Worm (Caenorhabditis elegans) whole organism, mixed stage, embryonic: ENCODE measurements around the gene F45D3.4.
A peak's percentile ranks its signal among the peaks of the same experiment; 100 is the strongest.

Experiments
- M03D4.4 ChIP-seq: sonication (generic microtip); optimal IDR thresholded peaks from 2 replicates; lab custom pipeline; 2017; ENCODE audit warnings: mild to moderate bottlenecking, missing genetic modification characterization, missing compliant biosample characterization
- bed-3 ChIP-seq: fragments of 200-800 bp; sonication (Bioruptor generic); optimal IDR thresholded peaks from 3 replicates; lab custom pipeline; 2018; ENCODE audit warnings: mild to moderate bottlenecking, missing genetic modification characterization, moderate library complexity, missing compliant biosample characterization
- blmp-1 ChIP-seq: fragments of 150-350 bp; optimal IDR thresholded peaks from 2 replicates; lab custom pipeline; 2014; ENCODE audit warnings: missing biosample characterization, missing genetic modification characterization
- ceh-39 ChIP-seq: fragments of 150-350 bp; optimal IDR thresholded peaks from 2 replicates; lab custom pipeline; 2014; ENCODE audit warnings: missing biosample characterization, missing genetic modification characterization
- ceh-43 ChIP-seq: fragments of 200-800 bp; sonication (Bioruptor generic); optimal IDR thresholded peaks from 2 replicates; lab custom pipeline; 2018; ENCODE audit warnings: mild to moderate bottlenecking, missing genetic modification characterization, moderate library complexity, missing compliant biosample characterization
- ceh-83 ChIP-seq: fragments of 200-800 bp; sonication (Bioruptor generic); optimal IDR thresholded peaks from 2 replicates; lab custom pipeline; 2018; ENCODE audit warnings: mild to moderate bottlenecking, missing genetic modification characterization, missing compliant biosample characterization
- ces-1 ChIP-seq: fragments of 150-350 bp; optimal IDR thresholded peaks from 2 replicates; lab custom pipeline; 2014; ENCODE audit warnings: missing biosample characterization, missing genetic modification reagents, missing genetic modification characterization
- cnd-1 ChIP-seq: fragments of 200-800 bp; sonication (Bioruptor generic); optimal IDR thresholded peaks from 2 replicates; lab custom pipeline; 2018; ENCODE audit warnings: mild to moderate bottlenecking, missing genetic modification characterization, missing compliant biosample characterization
- elt-3 ChIP-seq: fragments of 150-350 bp; optimal IDR thresholded peaks from 2 replicates; lab custom pipeline; 2014; ENCODE audit warnings: missing biosample characterization, missing genetic modification characterization
- ham-2 ChIP-seq: fragments of 200-800 bp; sonication (Bioruptor generic); optimal IDR thresholded peaks from 2 replicates; lab custom pipeline; 2018; ENCODE audit warnings: mild to moderate bottlenecking, missing genetic modification characterization, missing compliant biosample characterization
- hlh-1 ChIP-seq: fragments of 150-350 bp; optimal IDR thresholded peaks from 2 replicates; lab custom pipeline; 2014; ENCODE audit warnings: missing biosample characterization, missing genetic modification reagents, missing genetic modification characterization
- lin-13 ChIP-seq: fragments of 150-350 bp; optimal IDR thresholded peaks from 2 replicates; lab custom pipeline; 2014; ENCODE audit warnings: missing biosample characterization, missing genetic modification characterization
- lin-32 ChIP-seq: fragments of 200-800 bp; sonication (Bioruptor generic); optimal IDR thresholded peaks from 2 replicates; lab custom pipeline; 2018; ENCODE audit warnings: mild to moderate bottlenecking, missing genetic modification characterization, missing compliant biosample characterization
- lsy-2 ChIP-seq: fragments of 150-350 bp; optimal IDR thresholded peaks from 2 replicates; lab custom pipeline; 2014; ENCODE audit warnings: missing biosample characterization, missing genetic modification characterization
- mab-5 ChIP-seq: fragments of 150-350 bp; optimal IDR thresholded peaks from 2 replicates; lab custom pipeline; 2014; ENCODE audit warnings: missing biosample characterization, missing genetic modification characterization
- nhr-12 ChIP-seq: fragments of 150-350 bp; optimal IDR thresholded peaks from 2 replicates; lab custom pipeline; 2014; ENCODE audit warnings: missing biosample characterization, missing genetic modification characterization
- nhr-2 ChIP-seq: fragments of 150-350 bp; optimal IDR thresholded peaks from 2 replicates; lab custom pipeline; 2014; ENCODE audit warnings: missing biosample characterization, missing genetic modification characterization
- nhr-237 ChIP-seq: fragments of 150-350 bp; optimal IDR thresholded peaks from 2 replicates; lab custom pipeline; 2014; ENCODE audit warnings: missing biosample characterization, missing genetic modification characterization
- nhr-28 ChIP-seq: fragments of 150-350 bp; optimal IDR thresholded peaks from 2 replicates; lab custom pipeline; 2014; ENCODE audit warnings: missing biosample characterization, missing genetic modification characterization
- nhr-76 ChIP-seq: sonication (generic microtip); optimal IDR thresholded peaks from 2 replicates; lab custom pipeline; 2017; ENCODE audit warnings: missing biosample characterization, missing genetic modification characterization
- sem-2 ChIP-seq: fragments of 200-800 bp; sonication (Bioruptor generic); optimal IDR thresholded peaks from 2 replicates; lab custom pipeline; 2018; ENCODE audit warnings: mild to moderate bottlenecking, missing genetic modification characterization, missing compliant biosample characterization
- snpc-4 ChIP-seq: fragments of 150-350 bp; optimal IDR thresholded peaks from 2 replicates; lab custom pipeline; 2014; ENCODE audit warnings: missing biosample characterization, missing genetic modification characterization
- sptf-1 ChIP-seq: sonication (generic microtip); optimal IDR thresholded peaks from 2 replicates; lab custom pipeline; 2017; ENCODE audit warnings: mild to moderate bottlenecking, missing genetic modification characterization, moderate library complexity, missing compliant biosample characterization
- tbx-8 ChIP-seq: fragments of 200-800 bp; sonication (Bioruptor generic); optimal IDR thresholded peaks from 2 replicates; lab custom pipeline; 2018; ENCODE audit warnings: mild to moderate bottlenecking, missing genetic modification characterization, moderate library complexity, missing compliant biosample characterization
- unc-120 ChIP-seq: sonication (generic microtip); optimal IDR thresholded peaks from 2 replicates; lab custom pipeline; 2017; ENCODE audit warnings: missing genetic modification characterization, missing compliant biosample characterization; ENCODE audit not compliant: poor library complexity, severe bottlenecking
- unc-62 ChIP-seq: fragments of 150-350 bp; optimal IDR thresholded peaks from 2 replicates; lab custom pipeline; 2014; ENCODE audit warnings: missing biosample characterization, missing genetic modification reagents, missing genetic modification characterization
- zip-8 ChIP-seq: fragments of 150-350 bp; optimal IDR thresholded peaks from 2 replicates; lab custom pipeline; 2014; ENCODE audit warnings: missing biosample characterization, missing genetic modification characterization
- ztf-11 ChIP-seq: fragments of 150-350 bp; optimal IDR thresholded peaks from 2 replicates; lab custom pipeline; 2014; ENCODE audit warnings: missing biosample characterization, missing genetic modification characterization

F45D3.4 gene

DNA sequence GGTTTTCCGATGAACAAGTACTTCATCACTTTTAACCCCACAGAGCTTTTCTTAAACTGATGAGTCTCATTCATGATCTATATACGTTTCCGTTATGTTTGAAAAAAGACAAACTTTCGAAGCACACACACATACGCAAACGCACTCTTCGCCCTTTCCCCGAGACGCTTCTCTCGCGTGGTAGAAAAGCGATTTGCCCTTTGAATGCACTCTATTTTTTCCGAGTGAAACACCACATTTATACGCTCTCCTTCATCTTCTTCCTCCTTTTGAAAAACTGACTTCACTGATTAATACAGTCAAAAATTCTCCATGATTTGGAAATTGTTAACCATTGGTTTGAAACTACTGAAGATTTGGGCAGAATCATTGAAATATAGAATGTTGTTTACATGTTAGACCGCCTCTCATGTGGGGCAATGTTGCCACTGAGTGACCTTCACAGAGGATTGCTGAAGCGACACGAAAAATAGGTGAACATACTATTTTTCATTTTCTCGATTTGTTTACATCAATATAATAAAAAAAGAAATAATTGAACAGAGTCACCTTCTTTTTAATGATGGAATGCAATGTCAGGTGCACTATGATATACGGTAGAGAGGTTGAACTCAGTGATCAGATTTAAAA, 16.5 kb downstream of the F45D3.4 start:
- no peak for TF ChIP-seq lsy-2 (tag; lab: Kevin White, UChicago)
- TF ChIP-seq, all 35 proteins: peak for 0

DNA sequence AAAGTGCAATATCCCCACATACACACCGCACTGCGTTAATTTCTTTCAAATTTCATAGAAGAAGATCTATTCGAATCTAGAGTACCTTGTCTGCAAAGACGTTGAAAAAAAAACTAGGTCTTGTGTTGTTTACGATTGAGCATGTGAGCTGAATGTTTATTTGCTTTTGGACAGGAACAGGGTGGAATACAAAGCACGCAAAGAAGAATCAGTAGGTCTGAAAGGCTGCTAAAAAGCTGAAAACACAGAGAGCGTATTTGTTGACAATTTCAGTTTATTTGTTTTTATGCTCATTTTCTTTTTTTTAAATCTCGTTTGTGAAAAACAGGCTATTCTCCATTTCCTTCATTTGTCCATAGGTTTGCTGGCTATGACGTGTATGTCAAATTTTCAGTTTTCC, 18.1 kb downstream of the F45D3.4 start:
- no peak for TF ChIP-seq sptf-1 (tag; lab: Kevin White, UChicago)
- no peak for TF ChIP-seq bed-3 (GFP tag; lab: Kevin White, UChicago)
- no peak for TF ChIP-seq cnd-1 (tag; lab: Kevin White, UChicago)
- TF ChIP-seq ztf-11 (tag; lab: Kevin White, UChicago): no peak
- TF ChIP-seq ces-1 (GFP tag; lab: Kevin White, UChicago): no peak
- TF ChIP-seq zip-8 (tag; lab: Kevin White, UChicago): no peak
- TF ChIP-seq lin-32 (GFP tag; lab: Kevin White, UChicago): no peak
- no peak for TF ChIP-seq hlh-1 (tag; lab: Kevin White, UChicago)
- TF ChIP-seq unc-120 (tag; lab: Kevin White, UChicago): no peak
- no peak for TF ChIP-seq nhr-28 (tag; lab: Kevin White, UChicago)
- no peak for TF ChIP-seq ham-2
- no peak for TF ChIP-seq ceh-39 (tag; lab: Kevin White, UChicago)
- TF ChIP-seq, all 35 proteins: peak for 0

DNA sequence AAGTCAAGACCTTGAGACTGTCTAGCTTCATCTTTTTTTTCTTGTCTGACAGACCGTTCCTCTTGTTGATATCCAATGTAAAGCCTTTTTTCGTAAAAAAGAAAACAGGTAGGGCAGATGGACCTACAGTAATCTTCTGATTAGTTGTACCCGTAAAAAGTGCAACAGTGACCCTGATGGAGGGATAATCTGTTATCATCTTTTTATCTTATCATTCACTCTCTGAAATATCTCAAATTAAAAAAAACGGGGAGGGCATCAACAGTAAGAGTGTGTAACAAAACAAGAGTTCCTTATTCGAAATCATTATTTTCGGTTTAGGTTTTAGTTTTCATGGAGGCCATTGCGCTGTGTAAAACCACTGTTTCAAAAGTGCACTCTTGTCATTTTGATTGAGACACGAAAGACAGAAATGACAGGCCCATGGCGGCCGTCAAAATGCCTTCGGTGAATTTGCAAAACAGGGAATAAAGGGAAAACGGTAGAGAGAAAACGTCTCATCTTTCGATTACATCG, 19.3 kb downstream of the F45D3.4 start:
- TF ChIP-seq snpc-4: no peak
- no peak for TF ChIP-seq lsy-2 (tag; lab: Kevin White, UChicago)
- TF ChIP-seq nhr-28 (tag; lab: Kevin White, UChicago): no peak
- no peak for TF ChIP-seq unc-62 (GFP tag; lab: Kevin White, UChicago)
- TF ChIP-seq nhr-12 (tag; lab: Kevin White, UChicago): no peak
- TF ChIP-seq nhr-76 (tag; lab: Kevin White, UChicago): no peak
- no peak for TF ChIP-seq blmp-1
- TF ChIP-seq lin-13 (tag; lab: Kevin White, UChicago): no peak
- TF ChIP-seq ceh-83: no peak
- no peak for TF ChIP-seq sptf-1 (tag; lab: Kevin White, UChicago)
- no peak for TF ChIP-seq ceh-43

DNA sequence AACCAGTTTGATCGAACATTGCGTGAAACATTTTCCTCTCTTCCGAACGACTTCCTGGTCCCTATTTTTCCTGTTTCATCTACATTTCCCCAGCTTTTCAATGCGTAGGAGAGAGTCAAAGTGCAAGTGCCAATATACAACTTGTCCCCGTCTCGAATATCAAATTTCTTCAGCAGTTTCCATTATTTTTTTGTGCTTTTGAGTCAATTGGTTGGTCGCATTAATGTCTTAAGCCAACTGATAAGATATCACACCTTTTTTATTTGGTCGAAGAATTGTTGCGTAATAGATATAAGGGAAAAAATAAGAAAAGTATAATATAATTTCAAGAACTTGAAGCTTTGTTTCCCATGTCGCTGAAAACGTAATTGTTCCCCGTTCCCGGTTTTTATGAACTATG, 20.6 kb downstream of the F45D3.4 start:
- TF ChIP-seq ceh-83 (no peak), zip-8 (tag; lab: Kevin White, UChicago) (peak; percentile 75), lin-13 (tag; lab: Kevin White, UChicago) (no peak), ceh-39 (tag; lab: Kevin White, UChicago) (no peak), ceh-43 (no peak), nhr-237 (no peak), mab-5 (no peak)

DNA sequence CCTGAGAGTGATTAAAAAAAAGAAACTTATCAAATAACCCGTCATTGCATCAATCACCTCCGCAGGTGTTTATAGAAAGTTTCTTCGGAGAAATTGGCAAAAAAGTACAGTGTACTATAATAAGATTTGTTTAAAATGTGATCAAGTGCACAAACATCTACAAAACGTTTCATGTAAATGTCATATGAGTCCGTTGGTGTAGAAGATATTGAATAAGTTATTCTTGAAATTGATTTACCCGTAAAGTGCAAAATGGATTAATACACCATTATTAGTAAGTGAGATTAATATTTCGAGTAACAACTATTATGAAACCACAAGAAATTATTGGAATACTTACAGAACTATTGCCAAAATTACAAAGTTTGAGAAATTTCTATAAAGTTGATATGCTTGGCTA, 21.9 kb downstream of the F45D3.4 start:
- no peak for TF ChIP-seq sptf-1 (tag; lab: Kevin White, UChicago)
- TF ChIP-seq ces-1 (GFP tag; lab: Kevin White, UChicago): peak; percentile 5

DNA sequence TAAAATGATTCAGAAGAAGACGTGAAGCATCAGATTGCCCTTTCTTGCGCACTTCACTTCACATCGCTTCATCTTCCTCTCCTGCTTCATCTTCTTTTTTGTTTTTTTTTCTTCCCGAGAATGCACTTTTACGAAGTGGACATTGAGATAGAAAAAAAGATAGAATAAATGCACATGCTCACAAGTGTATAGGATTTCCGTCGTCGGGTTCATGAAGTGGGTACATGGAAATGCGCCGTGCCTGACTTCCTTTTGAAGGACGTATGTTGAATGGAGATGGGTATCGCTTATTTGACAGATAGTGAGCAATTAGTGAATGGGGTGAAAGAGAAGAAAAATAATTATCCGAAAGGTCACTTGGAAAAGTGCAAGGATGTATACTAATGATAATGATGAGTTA, 22.9 kb downstream of the F45D3.4 start:
- TF ChIP-seq lin-13 (tag; lab: Kevin White, UChicago) (no peak), M03D4.4 (tag; lab: Kevin White, UChicago) (no peak), mab-5 (no peak), sem-2 (GFP tag; lab: Kevin White, UChicago) (no peak), zip-8 (tag; lab: Kevin White, UChicago) (no peak), cnd-1 (tag; lab: Kevin White, UChicago) (no peak), sptf-1 (tag; lab: Kevin White, UChicago) (no peak), ham-2 (no peak), ztf-11 (tag; lab: Kevin White, UChicago) (no peak), blmp-1 (no peak), tbx-8 (GFP tag; lab: Kevin White, UChicago) (no peak), bed-3 (GFP tag; lab: Kevin White, UChicago) (no peak)
- TF ChIP-seq, all 35 proteins: peak for 0

DNA sequence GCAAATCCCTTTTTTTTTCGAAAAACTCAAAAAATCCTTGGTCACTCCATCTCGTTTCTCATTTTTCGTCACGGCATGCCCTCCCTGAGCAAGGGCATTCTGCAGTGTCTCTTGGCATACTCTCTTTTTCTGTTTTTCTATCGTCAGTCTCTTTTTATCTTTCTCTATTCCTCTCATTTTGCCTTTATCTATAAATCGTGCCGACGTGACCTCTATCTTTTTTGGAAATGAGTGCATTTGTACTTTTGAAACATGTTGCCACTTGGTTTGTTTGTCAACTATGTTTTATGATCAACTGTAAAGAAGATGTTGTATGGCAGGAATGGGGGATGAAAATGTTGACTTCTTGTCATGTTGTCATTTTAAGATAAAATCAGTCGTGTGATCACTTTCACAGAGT, 24.1 kb downstream of the F45D3.4 start:
- no peak for TF ChIP-seq nhr-2 (tag; lab: Kevin White, UChicago)
- no peak for TF ChIP-seq nhr-28 (tag; lab: Kevin White, UChicago)
- TF ChIP-seq elt-3 (tag; lab: Kevin White, UChicago): no peak
- TF ChIP-seq ham-2: no peak
- no peak for TF ChIP-seq zip-8 (tag; lab: Kevin White, UChicago)
